Worm (Caenorhabditis elegans): Measurements from ENCODE around the gene idpb-1.

idpb-1 gene

ce11 chrII:5142619-5143018, 40.8 kb downstream of the idpb-1 start, which contains the start of gene F58A6.1:
TSS of gene F58A6.1 (plus strand) at chrII:5142919.
- TF ChIP-seq spr-3 (GFP tag; optimal IDR thresholded peaks at IDR 0.05), result no peak
- no peak for TF ChIP-seq arid-1 (GFP tag; conservative IDR thresholded peaks at IDR 0.05)
- TF ChIP-seq fos-1 (tag; optimal IDR thresholded peaks at IDR 0.05), result no peak
- no peak for TF ChIP-seq daf-16 (GFP tag; optimal IDR thresholded peaks at IDR 0.05)
- TF ChIP-seq daf-16 (tag; optimal IDR thresholded peaks at IDR 0.05), result no peak
- TF ChIP-seq nhr-41 (GFP tag; IDR thresholded peaks at IDR 0.05), result no peak
- TF ChIP-seq dmd-8 (GFP tag; IDR thresholded peaks at IDR 0.05), result no peak
- TF ChIP-seq aha-1 (tag), result no peak
- TF ChIP-seq fkh-10 (GFP tag; optimal IDR thresholded peaks at IDR 0.05), result no peak
- no peak for TF ChIP-seq nhr-42 (GFP tag; IDR thresholded peaks at IDR 0.05)
- no peak for TF ChIP-seq Y48G9A.11 (GFP tag; IDR thresholded peaks at IDR 0.05)
- TF ChIP-seq egl-43 (GFP tag; IDR thresholded peaks at IDR 0.05), result no peak
- no peak for TF ChIP-seq hlh-30 (tag; optimal IDR thresholded peaks at IDR 0.05; ENCODE audit: insufficient read depth)
- no peak for TF ChIP-seq vab-7 (GFP tag; IDR thresholded peaks at IDR 0.05)

- TF ChIP-seq saeg-2 (GFP tag; IDR thresholded peaks at IDR 0.05) (no peak), lir-3 (tag; optimal IDR thresholded peaks at IDR 0.05) (no peak), zfp-2 (tag; optimal IDR thresholded peaks at IDR 0.05) (no peak), F44E2.7 (GFP tag; IDR thresholded peaks at IDR 0.05) (no peak), dmd-6 (GFP tag; IDR thresholded peaks at IDR 0.05) (no peak), nhr-25 (tag; optimal IDR thresholded peaks at IDR 0.05; ENCODE audit: borderline replicate concordance, insufficient read depth) (no peak), nhr-237 (tag; optimal IDR thresholded peaks at IDR 0.05) (no peak), nhr-77 (tag; optimal IDR thresholded peaks at IDR 0.05) (no peak), F49E8.2 (tag; optimal IDR thresholded peaks at IDR 0.05; ENCODE audit: borderline replicate concordance) (no peak), T20F7.1 (GFP tag; optimal IDR thresholded peaks at IDR 0.05) (no peak), mxl-2 (GFP tag; conservative IDR thresholded peaks at IDR 0.05) (no peak), rbr-2 (tag; optimal IDR thresholded peaks at IDR 0.05) (no peak), pha-4 (GFP tag; IDR thresholded peaks at IDR 0.05) (no peak), pha-4 (tag; optimal IDR thresholded peaks at IDR 0.05) (no peak), skn-1 (tag; optimal IDR thresholded peaks at IDR 0.05) (no peak), egl-27 (tag; optimal IDR thresholded peaks at IDR 0.05) (no peak), daf-19 (GFP tag; conservative IDR thresholded peaks at IDR 0.05) (no peak), mep-1 (tag; optimal IDR thresholded peaks at IDR 0.05) (no peak)
Observed at ce11 chrII:5148349-5148748, 46.6 kb downstream of the idpb-1 start, which contains the start of gene F58A6.5. TSS of gene F58A6.5 (minus strand) at chrII:5148449.

ce11 chrII:5150829-5151228, 49.0 kb downstream of the idpb-1 start, which contains the start of gene srb-16:
TSS of gene srb-16 (minus strand) at chrII:5150929.
- no peak for TF ChIP-seq Y105C5A.15 (GFP tag; IDR thresholded peaks at IDR 0.05)
- TF ChIP-seq sdz-12 (GFP tag; optimal IDR thresholded peaks at IDR 0.05), result no peak
- TF ChIP-seq mes-2 (tag; optimal IDR thresholded peaks at IDR 0.05; ENCODE audit: poor library complexity, severe bottlenecking), result no peak
- no peak for TF ChIP-seq nhr-111 (GFP tag; optimal IDR thresholded peaks at IDR 0.05)
- TF ChIP-seq T26A8.4 (GFP tag; IDR thresholded peaks at IDR 0.05), result no peak
- TF ChIP-seq daf-12 (tag; optimal IDR thresholded peaks at IDR 0.05), result no peak
